Fruit fly (Drosophila melanogaster) whole organism, embryonic: ENCODE measurements around the gene GstO3.

ENCODE experiments used
- Awh ChIP-seq: fragments of 200-800 bp; sonication (Bioruptor generic); IDR thresholded peaks from 2 replicates; pipeline ENCODE4, ENCODE4 v1.3.6; 2022; ENCODE audit warnings: missing biosample characterization, missing genetic modification characterization
- B-H2 ChIP-seq: fragments of 200-800 bp; sonication (Bioruptor generic); optimal IDR thresholded peaks from 2 replicates; lab custom pipeline; 2018; ENCODE audit warnings: missing biosample characterization, mild to moderate bottlenecking, missing genetic modification characterization
- Blimp-1 ChIP-seq: fragments of 200-800 bp; sonication (Bioruptor generic); optimal IDR thresholded peaks from 3 replicates; lab custom pipeline; 2018; ENCODE audit warnings: missing biosample characterization, missing genetic modification characterization, mild to moderate bottlenecking, moderate library complexity, missing genetic modification reagents
- CG10654 ChIP-seq: fragments of 200-800 bp; sonication (Bioruptor generic); optimal IDR thresholded peaks from 2 replicates; lab custom pipeline; 2016; ENCODE audit warnings: missing biosample characterization, missing genetic modification characterization
- CG10979 ChIP-seq: fragments of 200-800 bp; sonication (Bioruptor generic); optimal IDR thresholded peaks from 2 replicates; lab custom pipeline; 2018; ENCODE audit warnings: missing biosample characterization, mild to moderate bottlenecking, missing genetic modification characterization, moderate library complexity
- CG11723 ChIP-seq: fragments of 200-800 bp; sonication (Bioruptor generic); optimal IDR thresholded peaks from 2 replicates; lab custom pipeline; 2017; ENCODE audit warnings: missing biosample characterization, mild to moderate bottlenecking, missing genetic modification characterization
- CG12155 ChIP-seq: fragments of 200-800 bp; sonication (Bioruptor generic); optimal IDR thresholded peaks from 3 replicates; lab custom pipeline; 2016; ENCODE audit warnings: missing biosample characterization, missing genetic modification characterization
- CG12744 ChIP-seq: fragments of 200-800 bp; sonication (Bioruptor generic); optimal IDR thresholded peaks from 2 replicates; lab custom pipeline; 2016; ENCODE audit warnings: missing biosample characterization, missing genetic modification characterization
- CG1603 ChIP-seq: fragments of 200-800 bp; sonication (Bioruptor generic); optimal IDR thresholded peaks from 2 replicates; lab custom pipeline; 2019; ENCODE audit warnings: missing biosample characterization, mild to moderate bottlenecking, missing genetic modification characterization, moderate library complexity
- CG17328 ChIP-seq: fragments of 200-800 bp; sonication (Bioruptor generic); IDR thresholded peaks from 2 replicates; pipeline ENCODE4 v1.3.6; 2022; ENCODE audit warnings: missing biosample characterization, missing genetic modification characterization
- CG17361 ChIP-seq: fragments of 200-800 bp; sonication (Bioruptor generic); IDR thresholded peaks from 3 replicates; pipeline ENCODE4 v1.3.6; 2022; ENCODE audit warnings: missing biosample characterization, missing genetic modification characterization
- CG18011 ChIP-seq: fragments of 200-800 bp; sonication (Bioruptor generic); optimal IDR thresholded peaks from 2 replicates; lab custom pipeline; 2017; ENCODE audit warnings: missing biosample characterization, missing genetic modification characterization, mild to moderate bottlenecking, moderate library complexity, missing genotype
- CG2120 ChIP-seq: fragments of 200-800 bp; sonication (Bioruptor generic); optimal IDR thresholded peaks from 3 replicates; lab custom pipeline; 2016; ENCODE audit warnings: missing biosample characterization, missing genetic modification characterization
- CG32532 ChIP-seq: fragments of 200-800 bp; sonication (Bioruptor generic); IDR thresholded peaks from 2 replicates; pipeline ENCODE4 v1.3.6; 2022; ENCODE audit warnings: missing biosample characterization, missing genetic modification characterization
- CG33557 ChIP-seq: fragments of 200-800 bp; sonication (Bioruptor generic); optimal IDR thresholded peaks from 2 replicates; lab custom pipeline; 2019; ENCODE audit warnings: missing biosample characterization, mild to moderate bottlenecking, missing genetic modification characterization, moderate library complexity
- CG6175 ChIP-seq: fragments of 200-800 bp; sonication (Bioruptor generic); IDR thresholded peaks from 3 replicates; pipeline ENCODE4 v1.3.6; 2022; ENCODE audit warnings: missing biosample characterization, missing genetic modification characterization
- CG8765 ChIP-seq: fragments of 200-800 bp; sonication (Bioruptor generic); IDR thresholded peaks from 2 replicates; pipeline ENCODE4 v1.3.6; 2022; ENCODE audit warnings: missing biosample characterization, missing genetic modification characterization
- CG8924 ChIP-seq: fragments of 200-800 bp; optimal IDR thresholded peaks from 3 replicates; lab custom pipeline; 2019; ENCODE audit warnings: missing biosample characterization, mild to moderate bottlenecking, missing genetic modification characterization, moderate library complexity
- CG9437 ChIP-seq: fragments of 200-800 bp; sonication (Bioruptor generic); optimal IDR thresholded peaks from 2 replicates; lab custom pipeline; 2018; ENCODE audit warnings: missing biosample characterization, mild to moderate bottlenecking, missing genetic modification characterization
- CTCF ChIP-seq: fragments of 200-800 bp; sonication (Bioruptor generic); optimal IDR thresholded peaks from 2 replicates; lab custom pipeline; 2017; ENCODE audit warnings: missing biosample characterization, mild to moderate bottlenecking, missing genetic modification characterization, moderate library complexity
- Deaf1 ChIP-seq: fragments of 200-800 bp; optimal IDR thresholded peaks from 3 replicates; lab custom pipeline; 2019; ENCODE audit warnings: missing biosample characterization, mild to moderate bottlenecking, missing genetic modification characterization, moderate library complexity
- Drgx ChIP-seq: fragments of 200-800 bp; sonication (Bioruptor generic); IDR thresholded peaks from 2 replicates; pipeline ENCODE4 v1.3.6; 2022; ENCODE audit warnings: missing biosample characterization, missing genetic modification characterization
- Eip74EF ChIP-seq, 2 experiments: fragments of 200-800 bp in 1 of 2; fragments of >200 bp in 1 of 2; sonication (Bioruptor generic) in 1 of 2; optimal IDR thresholded peaks; 2 replicates each; lab custom pipeline; 2017 to 2019; ENCODE audit warnings: missing biosample characterization in 2 of 2, missing genetic modification characterization in 2 of 2, mild to moderate bottlenecking in 1 of 2, moderate library complexity in 1 of 2
- Elba2 ChIP-seq: fragments of 200-800 bp; sonication (Bioruptor generic); optimal IDR thresholded peaks from 3 replicates; lab custom pipeline; 2016; ENCODE audit warnings: missing biosample characterization, missing genetic modification characterization
- Fer2 ChIP-seq: fragments of 200-800 bp; sonication (Bioruptor generic); optimal IDR thresholded peaks from 2 replicates; lab custom pipeline; 2018; ENCODE audit warnings: missing biosample characterization, mild to moderate bottlenecking, missing genetic modification characterization, moderate library complexity
- Gug ChIP-seq: fragments of 200-800 bp; sonication (Bioruptor generic); IDR thresholded peaks from 4 replicates; pipeline ENCODE4 v1.3.6; 2022; ENCODE audit warnings: missing biosample characterization, missing genetic modification characterization
- Kr ChIP-seq: fragments of 200-800 bp; sonication (Bioruptor generic); optimal IDR thresholded peaks from 2 replicates; lab custom pipeline; 2017; ENCODE audit warnings: missing biosample characterization, mild to moderate bottlenecking, missing genetic modification characterization
- Lim3 ChIP-seq: fragments of 200-800 bp; sonication (Bioruptor generic); IDR thresholded peaks from 2 replicates; pipeline ENCODE4 v1.3.6; 2022; ENCODE audit warnings: missing biosample characterization, missing genetic modification characterization
- NFAT ChIP-seq: fragments of 200-800 bp; sonication (Bioruptor generic); IDR thresholded peaks from 2 replicates; pipeline ENCODE4 v1.3.6; 2022; ENCODE audit warnings: missing biosample characterization, missing genetic modification characterization
- Oli ChIP-seq: fragments of 200-800 bp; sonication (Bioruptor generic); optimal IDR thresholded peaks from 2 replicates; lab custom pipeline; 2018; ENCODE audit warnings: missing biosample characterization, mild to moderate bottlenecking, missing genetic modification characterization, moderate library complexity
- Opbp ChIP-seq: fragments of 200-800 bp; sonication (Bioruptor generic); IDR thresholded peaks from 3 replicates; pipeline ENCODE4 v1.3.6; 2022; ENCODE audit warnings: missing biosample characterization, missing genetic modification characterization; ENCODE audit not compliant: partially characterized antibody
- Poxn ChIP-seq: fragments of 200-800 bp; sonication (Bioruptor generic); IDR thresholded peaks from 2 replicates; pipeline ENCODE4 v1.3.6; 2022; ENCODE audit warnings: missing biosample characterization, missing genetic modification characterization
- Rfx ChIP-seq: fragments of 200-800 bp; sonication (Bioruptor generic); IDR thresholded peaks from 2 replicates; pipeline ENCODE4 v1.3.6; 2022; ENCODE audit warnings: missing biosample characterization, missing genetic modification characterization
- Side ChIP-seq: fragments of 200-800 bp; sonication (Bioruptor generic); optimal IDR thresholded peaks from 2 replicates; lab custom pipeline; 2016; ENCODE audit warnings: missing biosample characterization, missing genetic modification characterization
- Spps ChIP-seq: fragments of 200-800 bp; sonication (Bioruptor generic); optimal IDR thresholded peaks from 2 replicates; lab custom pipeline; 2018; ENCODE audit warnings: missing biosample characterization, mild to moderate bottlenecking, missing genetic modification characterization
- Trl ChIP-seq, 3 experiments: fragments of >200 bp in 2 of 3; fragments of 200-800 bp in 1 of 3; sonication (Bioruptor generic) in 1 of 3; optimal IDR thresholded peaks; 2 replicates in 1 of 3; 3 replicates in 2 of 3; lab custom pipeline; 2016 to 2017; ENCODE audit warnings: missing biosample characterization in 1 of 3, missing genetic modification characterization in 1 of 3
- YL-1 ChIP-seq: fragments of 200-800 bp; sonication (Bioruptor generic); optimal IDR thresholded peaks from 3 replicates; lab custom pipeline; 2017; ENCODE audit warnings: missing biosample characterization, mild to moderate bottlenecking, missing genetic modification characterization
- ara ChIP-seq: fragments of 200-800 bp; sonication (Bioruptor generic); IDR thresholded peaks from 2 replicates; pipeline ENCODE4 v1.3.6; 2022; ENCODE audit warnings: missing biosample characterization, missing genetic modification characterization
- btn ChIP-seq: fragments of 200-800 bp; sonication (Bioruptor generic); optimal IDR thresholded peaks from 2 replicates; lab custom pipeline; 2016; ENCODE audit warnings: missing biosample characterization, missing genetic modification characterization
- dm ChIP-seq: fragments of 200-800 bp; sonication (Bioruptor generic); optimal IDR thresholded peaks from 3 replicates; lab custom pipeline; 2016; ENCODE audit warnings: missing biosample characterization, missing genetic modification characterization
- hb ChIP-seq: fragments of 200-800 bp; sonication (Bioruptor generic); IDR thresholded peaks from 3 replicates; pipeline ENCODE4 v1.3.6; 2022; ENCODE audit warnings: missing biosample characterization, missing genetic modification characterization; ENCODE audit not compliant: partially characterized antibody
- knrl ChIP-seq: fragments of 200-800 bp; sonication (Bioruptor generic); IDR thresholded peaks from 3 replicates; pipeline ENCODE4 v1.3.6; 2022; ENCODE audit warnings: missing biosample characterization, missing genetic modification characterization; ENCODE audit not compliant: partially characterized antibody
- nom ChIP-seq: fragments of 200-800 bp; sonication (Bioruptor generic); optimal IDR thresholded peaks from 2 replicates; lab custom pipeline; 2017; ENCODE audit warnings: missing biosample characterization, missing genetic modification characterization, mild to moderate bottlenecking, moderate library complexity, missing genetic modification reagents
- prd ChIP-seq, 3 experiments: fragments of >200 bp in 2 of 3; fragments of 200-800 bp in 1 of 3; sonication (Bioruptor generic) in 1 of 3; optimal IDR thresholded peaks in 2 of 3; IDR thresholded peaks in 1 of 3; 2 replicates in 2 of 3; 3 replicates in 1 of 3; pipeline versions ENCODE4 v1.3.6 to Lab custom; 2017 to 2022; ENCODE audit warnings: missing biosample characterization in 1 of 3, missing genetic modification characterization in 1 of 3
- psq ChIP-seq: fragments of 200-800 bp; sonication (Bioruptor generic); optimal IDR thresholded peaks from 2 replicates; lab custom pipeline; 2017; ENCODE audit warnings: missing biosample characterization, missing genetic modification characterization
- sc ChIP-seq, 3 experiments: fragments of >200 bp in 2 of 3; fragments of 200-800 bp in 1 of 3; sonication (Bioruptor generic) in 1 of 3; optimal IDR thresholded peaks; 2 replicates in 2 of 3; 3 replicates in 1 of 3; lab custom pipeline; 2017; ENCODE audit warnings: mild to moderate bottlenecking in 1 of 3, missing biosample characterization in 1 of 3, missing genetic modification characterization in 1 of 3, missing genetic modification reagents in 1 of 3
- scrt ChIP-seq: fragments of 200-800 bp; sonication (Bioruptor generic); optimal IDR thresholded peaks from 2 replicates; lab custom pipeline; 2018; ENCODE audit warnings: missing biosample characterization, mild to moderate bottlenecking, missing genetic modification characterization, moderate library complexity
- sens-2 ChIP-seq: fragments of 200-800 bp; sonication (Bioruptor generic); IDR thresholded peaks from 2 replicates; pipeline ENCODE4 v1.3.6; 2022; ENCODE audit warnings: missing biosample characterization, missing genetic modification characterization
- shn ChIP-seq: fragments of 200-800 bp; sonication (Bioruptor generic); optimal IDR thresholded peaks from 3 replicates; lab custom pipeline; 2016; ENCODE audit warnings: missing biosample characterization, missing genetic modification characterization
- twi ChIP-seq: fragments of 200-800 bp; optimal IDR thresholded peaks from 2 replicates; lab custom pipeline; 2019; ENCODE audit warnings: missing biosample characterization, mild to moderate bottlenecking, missing genetic modification characterization, moderate library complexity

GstO3 gene

dm6 chr3L:8553125-8553524 lies 34.4 kb downstream of the GstO3 start:
- no peak for TF ChIP-seq knrl (GFP tag; lab: Robert Waterston, UW)
- TF ChIP-seq Oli (tag; lab: Kevin White, UChicago) = peak; percentile 18
- no peak for TF ChIP-seq CG33557 (GFP tag; lab: Kevin White, UChicago)
- TF ChIP-seq CG11723 (GFP tag; lab: Kevin White, UChicago) = no peak
- no peak for TF ChIP-seq dm (GFP tag; lab: Kevin White, UChicago)
- TF ChIP-seq Trl (optimal IDR thresholded peaks at IDR 0.05; lab: Kevin White, UChicago) = no peak
- TF ChIP-seq Trl (GFP tag; optimal IDR thresholded peaks at IDR 0.05; lab: Kevin White, UChicago) = no peak
- TF ChIP-seq hb (GFP tag; lab: Robert Waterston, UW) = no peak
- TF ChIP-seq shn (GFP tag; lab: Kevin White, UChicago) = no peak
- no peak for TF ChIP-seq CG17328
- no peak for TF ChIP-seq twi (tag; lab: Kevin White, UChicago)
- TF ChIP-seq Spps (tag; lab: Kevin White, UChicago) = no peak
- peak; percentile 42; the same call in 1 of the 2 replicates for TF ChIP-seq CG32532 (GFP tag; lab: Robert Waterston, UW)
- TF ChIP-seq NFAT = 0 out of 2 replicates have a peak, but pooled peaks have one; percentile 46
- TF ChIP-seq Drgx (GFP tag; lab: Robert Waterston, UW) = no peak
- TF ChIP-seq YL-1 (GFP tag; lab: Kevin White, UChicago) = no peak
- TF ChIP-seq btn = no peak
- no peak for TF ChIP-seq CG9437 (GFP tag; lab: Kevin White, UChicago)
- TF ChIP-seq nom = no peak
- no peak for TF ChIP-seq B-H2
- no peak for TF ChIP-seq CG8765 (GFP tag; lab: Robert Waterston, UW)
- TF ChIP-seq Awh (GFP tag; lab: Robert Waterston, UW) = no peak
- TF ChIP-seq Eip74EF (GFP tag; optimal IDR thresholded peaks at IDR 0.05; lab: Kevin White, UChicago) = no peak
- TF ChIP-seq CTCF (GFP tag; lab: Kevin White, UChicago) = no peak
- no peak for TF ChIP-seq CG18011 (GFP tag; lab: Kevin White, UChicago)
- TF ChIP-seq Opbp (GFP tag; lab: Robert Waterston, UW) = no peak
- no peak for TF ChIP-seq Side (GFP tag; lab: Kevin White, UChicago)
- TF ChIP-seq CG2120 (GFP tag; lab: Kevin White, UChicago) = peak; percentile 43
- TF ChIP-seq CG6175 = peak; percentile 92
- TF ChIP-seq CG12744 (GFP tag; lab: Kevin White, UChicago) = no peak
- peak; percentile 42; the same call in 2 of the 4 replicates for TF ChIP-seq Gug (GFP tag; lab: Robert Waterston, UW)
- no peak for TF ChIP-seq psq (GFP tag; lab: Kevin White, UChicago)
- TF ChIP-seq Deaf1 = no peak
- TF ChIP-seq Blimp-1 (GFP tag; lab: Kevin White, UChicago) = peak; percentile 0
- TF ChIP-seq Rfx (GFP tag; lab: Robert Waterston, UW) = peak; percentile 60
- TF ChIP-seq CG8924 = no peak
- TF ChIP-seq CG12155 (GFP tag; lab: Kevin White, UChicago) = no peak
- TF ChIP-seq Elba2 = no peak
- no peak for TF ChIP-seq CG17361 (GFP tag; lab: Robert Waterston, UW)
- TF ChIP-seq sens-2 (GFP tag; lab: Robert Waterston, UW) = no peak
- no peak for TF ChIP-seq CG10979
- no peak for TF ChIP-seq sc (optimal IDR thresholded peaks at IDR 0.05; lab: Kevin White, UChicago)
- no peak for TF ChIP-seq sc (GFP tag; optimal IDR thresholded peaks at IDR 0.05; lab: Kevin White, UChicago)
- no peak for TF ChIP-seq Kr
- TF ChIP-seq ara (GFP tag; lab: Robert Waterston, UW) = no peak
- TF ChIP-seq Fer2 (tag; lab: Kevin White, UChicago) = no peak
- no peak for TF ChIP-seq prd (optimal IDR thresholded peaks at IDR 0.05; lab: Kevin White, UChicago)
- TF ChIP-seq prd (GFP tag; IDR thresholded peaks at IDR 0.05; lab: Robert Waterston, UW) = no peak
- TF ChIP-seq Lim3 = no peak
- TF ChIP-seq scrt (GFP tag; lab: Kevin White, UChicago) = no peak
- TF ChIP-seq CG1603 (tag; lab: Kevin White, UChicago) = no peak
- TF ChIP-seq CG10654 (GFP tag; lab: Kevin White, UChicago) = no peak
- no peak for TF ChIP-seq Poxn (GFP tag; lab: Robert Waterston, UW)
